Fruit fly (Drosophila melanogaster) whole organism, prepupa: ENCODE data around the gene dop.
A peak's percentile ranks its signal among the peaks of the same experiment; 100 is the strongest.

Experiments used
- Blimp-1 ChIP-seq: fragments of 200-800 bp; sonication (Bioruptor generic); optimal IDR thresholded peaks from 3 replicates; lab custom pipeline; 2017; ENCODE audit warnings: missing biosample characterization, missing genetic modification characterization, mild to moderate bottlenecking, moderate library complexity, missing genetic modification reagents
- CG10631 ChIP-seq: fragments of 200-800 bp; sonication (Bioruptor generic); optimal IDR thresholded peaks from 2 replicates; lab custom pipeline; 2016; ENCODE audit warnings: missing biosample characterization, missing genetic modification characterization
- CG10669 ChIP-seq: fragments of 200-800 bp; sonication (Bioruptor generic); optimal IDR thresholded peaks from 3 replicates; lab custom pipeline; 2018; ENCODE audit warnings: missing biosample characterization, mild to moderate bottlenecking, missing genetic modification characterization, moderate library complexity
- CG11294 ChIP-seq: fragments of 200-800 bp; sonication (Bioruptor generic); IDR thresholded peaks from 2 replicates; pipeline ENCODE4 v1.3.6; 2022; ENCODE audit warnings: missing biosample characterization, missing genetic modification characterization
- CG11762 ChIP-seq: fragments of 200-800 bp; sonication (Bioruptor generic); optimal IDR thresholded peaks from 3 replicates; lab custom pipeline; 2016; ENCODE audit warnings: missing biosample characterization, missing genetic modification characterization; ENCODE audit not compliant: insufficient read depth
- CG11902 ChIP-seq: fragments of 200-800 bp; sonication (Bioruptor generic); optimal IDR thresholded peaks from 3 replicates; lab custom pipeline; 2016; ENCODE audit warnings: missing biosample characterization, missing genetic modification characterization
- CG15336 ChIP-seq: fragments of 200-800 bp; sonication (Bioruptor generic); IDR thresholded peaks from 2 replicates; pipeline ENCODE4 v1.3.6; 2022; ENCODE audit warnings: missing biosample characterization, missing genetic modification characterization
- CG1621 ChIP-seq: fragments of 200-800 bp; sonication (Bioruptor generic); optimal IDR thresholded peaks from 3 replicates; lab custom pipeline; 2018; ENCODE audit warnings: missing biosample characterization, mild to moderate bottlenecking, missing genetic modification characterization
- CG16779 ChIP-seq: fragments of 200-800 bp; sonication (Bioruptor generic); optimal IDR thresholded peaks from 3 replicates; lab custom pipeline; 2017; ENCODE audit warnings: missing biosample characterization, mild to moderate bottlenecking, missing genetic modification characterization
- CG3032 ChIP-seq: fragments of 200-800 bp; optimal IDR thresholded peaks from 2 replicates; lab custom pipeline; 2019; ENCODE audit warnings: missing biosample characterization, mild to moderate bottlenecking, missing genetic modification characterization, moderate library complexity
- CG32006 ChIP-seq: fragments of 200-800 bp; sonication (Bioruptor generic); optimal IDR thresholded peaks from 3 replicates; lab custom pipeline; 2017; ENCODE audit warnings: missing biosample characterization, mild to moderate bottlenecking, missing genetic modification characterization
- CG3919 ChIP-seq: fragments of 200-800 bp; sonication (Bioruptor generic); optimal IDR thresholded peaks from 3 replicates; lab custom pipeline; 2016; ENCODE audit warnings: missing biosample characterization, missing genetic modification characterization
- CG6163 ChIP-seq: fragments of 200-800 bp; sonication (Bioruptor generic); IDR thresholded peaks from 3 replicates; pipeline ENCODE4 v1.3.6; 2022; ENCODE audit warnings: missing biosample characterization, missing genetic modification characterization
- CG6276 ChIP-seq: fragments of 200-800 bp; sonication (Bioruptor generic); optimal IDR thresholded peaks from 2 replicates; lab custom pipeline; 2017; ENCODE audit warnings: missing biosample characterization, mild to moderate bottlenecking, missing genetic modification characterization
- CG6792 ChIP-seq: fragments of 200-800 bp; sonication (Bioruptor generic); optimal IDR thresholded peaks from 3 replicates; lab custom pipeline; 2016; ENCODE audit warnings: missing biosample characterization, missing genetic modification characterization
- CG6808 ChIP-seq: fragments of 200-800 bp; sonication (Bioruptor generic); optimal IDR thresholded peaks from 3 replicates; lab custom pipeline; 2017; ENCODE audit warnings: missing biosample characterization, missing genetic modification characterization, mild to moderate bottlenecking, moderate library complexity, missing genetic modification reagents
- CG6854 ChIP-seq: fragments of 200-800 bp; sonication (Bioruptor generic); optimal IDR thresholded peaks from 2 replicates; lab custom pipeline; 2017; ENCODE audit warnings: missing biosample characterization, mild to moderate bottlenecking, missing genetic modification characterization
- CG7368 ChIP-seq: fragments of 200-800 bp; sonication (Bioruptor generic); optimal IDR thresholded peaks from 3 replicates; lab custom pipeline; 2016; ENCODE audit warnings: missing biosample characterization, missing genetic modification characterization
- CG8119 ChIP-seq: fragments of 200-800 bp; sonication (Bioruptor generic); IDR thresholded peaks from 3 replicates; pipeline ENCODE4 v1.3.6; 2022; ENCODE audit warnings: missing biosample characterization, missing genetic modification characterization
- CG9139 ChIP-seq: fragments of 200-800 bp; sonication (Bioruptor generic); optimal IDR thresholded peaks from 3 replicates; lab custom pipeline; 2017; ENCODE audit warnings: missing biosample characterization, mild to moderate bottlenecking, missing genetic modification characterization
- Eip75B ChIP-seq: fragments of 200-800 bp; sonication (Bioruptor generic); optimal IDR thresholded peaks from 3 replicates; lab custom pipeline; 2016; ENCODE audit warnings: missing biosample characterization, missing genetic modification characterization
- Eip78C ChIP-seq: fragments of 200-800 bp; sonication (Bioruptor generic); peaks from one replicate; lab custom pipeline; 2016; ENCODE audit warnings: missing biosample characterization, missing genetic modification characterization
- Eip93F ChIP-seq: fragments of 200-800 bp; sonication (Bioruptor generic); optimal IDR thresholded peaks from 2 replicates; lab custom pipeline; 2016; ENCODE audit warnings: missing biosample characterization, mild to moderate bottlenecking, missing genetic modification characterization
- Ets96B ChIP-seq: fragments of 200-800 bp; optimal IDR thresholded peaks from 2 replicates; lab custom pipeline; 2019; ENCODE audit warnings: missing biosample characterization, mild to moderate bottlenecking, missing genetic modification characterization, moderate library complexity
- Gug ChIP-seq: fragments of 200-800 bp; sonication (Bioruptor generic); IDR thresholded peaks from 2 replicates; pipeline ENCODE4 v1.3.6; 2022; ENCODE audit warnings: missing biosample characterization, missing genetic modification characterization
- Hr38 ChIP-seq: sonication (Bioruptor generic); optimal IDR thresholded peaks from 2 replicates; lab custom pipeline; 2016; ENCODE audit warnings: missing biosample characterization, missing genetic modification characterization
- Hr39 ChIP-seq: fragments of 200-800 bp; sonication (Bioruptor generic); optimal IDR thresholded peaks from 2 replicates; lab custom pipeline; 2016; ENCODE audit warnings: missing biosample characterization, missing genetic modification characterization
- Met ChIP-seq: fragments of 200-800 bp; sonication (Bioruptor generic); optimal IDR thresholded peaks from 3 replicates; lab custom pipeline; 2016; ENCODE audit warnings: missing biosample characterization, missing genetic modification characterization
- OdsH ChIP-seq: fragments of 200-800 bp; sonication (Bioruptor generic); optimal IDR thresholded peaks from 3 replicates; lab custom pipeline; 2016; ENCODE audit warnings: missing biosample characterization, missing genetic modification characterization
- Smox ChIP-seq: fragments of 200-800 bp; sonication (Bioruptor generic); optimal IDR thresholded peaks from 3 replicates; lab custom pipeline; 2016; ENCODE audit warnings: missing biosample characterization, missing genetic modification characterization
- Sox102F ChIP-seq: fragments of 200-800 bp; sonication (Bioruptor generic); optimal IDR thresholded peaks from 2 replicates; lab custom pipeline; 2016; ENCODE audit warnings: missing biosample characterization, mild to moderate bottlenecking, missing genetic modification characterization
- Sox14 ChIP-seq: fragments of 200-800 bp; sonication (Bioruptor generic); optimal IDR thresholded peaks from 3 replicates; lab custom pipeline; 2016; ENCODE audit warnings: missing biosample characterization, missing genetic modification characterization
- Sox15 ChIP-seq: fragments of 200-800 bp; sonication (Bioruptor generic); optimal IDR thresholded peaks from 3 replicates; lab custom pipeline; 2016; ENCODE audit warnings: missing biosample characterization, missing genetic modification characterization
- achi ChIP-seq: fragments of 200-800 bp; sonication (Bioruptor generic); optimal IDR thresholded peaks from 3 replicates; lab custom pipeline; 2016; ENCODE audit warnings: missing biosample characterization, missing genetic modification characterization
- acj6 ChIP-seq: fragments of 200-800 bp; sonication (Bioruptor generic); optimal IDR thresholded peaks from 3 replicates; lab custom pipeline; 2016; ENCODE audit warnings: missing biosample characterization, missing genetic modification characterization
- cyc ChIP-seq: fragments of 200-800 bp; sonication (Bioruptor generic); optimal IDR thresholded peaks from 3 replicates; lab custom pipeline; 2016; ENCODE audit warnings: missing biosample characterization, missing genetic modification characterization
- dac ChIP-seq: fragments of 200-800 bp; sonication (Bioruptor generic); optimal IDR thresholded peaks from 2 replicates; lab custom pipeline; 2017; ENCODE audit warnings: missing biosample characterization, mild to moderate bottlenecking, missing genetic modification characterization
- dsx ChIP-seq: fragments of 200-800 bp; optimal IDR thresholded peaks from 3 replicates; lab custom pipeline; 2019; ENCODE audit warnings: missing biosample characterization, mild to moderate bottlenecking, missing genetic modification characterization, moderate library complexity; ENCODE audit not compliant: poor library complexity, severe bottlenecking
- eg ChIP-seq: fragments of 200-800 bp; sonication (Bioruptor generic); IDR thresholded peaks from 3 replicates; pipeline ENCODE4 v1.3.6; 2022; ENCODE audit warnings: missing biosample characterization, missing genetic modification characterization
- esn ChIP-seq: fragments of 200-800 bp; sonication (Bioruptor generic); optimal IDR thresholded peaks from 2 replicates; lab custom pipeline; 2016; ENCODE audit warnings: missing biosample characterization, mild to moderate bottlenecking, missing genetic modification characterization, moderate library complexity
- fd59A ChIP-seq: fragments of 200-800 bp; sonication (Bioruptor generic); optimal IDR thresholded peaks from 2 replicates; lab custom pipeline; 2017; ENCODE audit warnings: missing biosample characterization, mild to moderate bottlenecking, missing genetic modification characterization, missing genetic modification reagents
- fd85E ChIP-seq: fragments of 200-800 bp; sonication (Bioruptor generic); optimal IDR thresholded peaks from 3 replicates; lab custom pipeline; 2016; ENCODE audit warnings: missing biosample characterization, missing genetic modification characterization
- fkh ChIP-seq: fragments of 200-800 bp; sonication (Bioruptor generic); optimal IDR thresholded peaks from 3 replicates; lab custom pipeline; 2017; ENCODE audit warnings: missing biosample characterization, mild to moderate bottlenecking, missing genetic modification characterization, moderate library complexity
- lz ChIP-seq: fragments of 200-800 bp; sonication (Bioruptor generic); optimal IDR thresholded peaks from 3 replicates; lab custom pipeline; 2016; ENCODE audit warnings: missing biosample characterization, missing genetic modification characterization
- net ChIP-seq: fragments of 200-800 bp; sonication (Bioruptor generic); optimal IDR thresholded peaks from 3 replicates; lab custom pipeline; 2016; ENCODE audit warnings: missing biosample characterization, missing genetic modification characterization
- salr ChIP-seq, 2 experiments: fragments of 200-800 bp; sonication (Bioruptor generic); optimal IDR thresholded peaks; 3 replicates each; lab custom pipeline; 2016 to 2018; ENCODE audit warnings: missing biosample characterization in 2 of 2, missing genetic modification characterization in 2 of 2, mild to moderate bottlenecking in 1 of 2
- spab ChIP-seq: fragments of 200-800 bp; sonication (Bioruptor generic); optimal IDR thresholded peaks from 2 replicates; lab custom pipeline; 2017; ENCODE audit warnings: missing biosample characterization, mild to moderate bottlenecking, missing genetic modification characterization, missing genetic modification reagents
- ss ChIP-seq, 2 experiments: fragments of 200-800 bp; sonication (Bioruptor generic); optimal IDR thresholded peaks; 2 replicates in 1 of 2; 3 replicates in 1 of 2; lab custom pipeline; 2017 to 2018; ENCODE audit warnings: mild to moderate bottlenecking in 2 of 2, missing biosample characterization in 2 of 2, missing genetic modification characterization in 2 of 2, moderate library complexity in 1 of 2
- svp ChIP-seq: fragments of 200-800 bp; sonication (Bioruptor generic); peaks from one replicate; lab custom pipeline; 2016; ENCODE audit warnings: missing biosample characterization, missing genetic modification characterization
- topi ChIP-seq: fragments of 200-800 bp; sonication (Bioruptor generic); optimal IDR thresholded peaks from 3 replicates; lab custom pipeline; 2016; ENCODE audit warnings: missing biosample characterization, missing genetic modification characterization
- vri ChIP-seq: fragments of 200-800 bp; sonication (Bioruptor generic); optimal IDR thresholded peaks from 3 replicates; lab custom pipeline; 2016; ENCODE audit warnings: missing biosample characterization, mild to moderate bottlenecking, missing genetic modification characterization

The dop gene

dm6 chr3L:15532368-15533030, 33.3 kb upstream of the dop start:
- TF ChIP-seq CG15336 (GFP tag; lab: Robert Waterston, UW) (no peak), topi (GFP tag; lab: Kevin White, UChicago) (peak; percentile 63), Eip75B (GFP tag; lab: Kevin White, UChicago) (peak; percentile 38), CG11902 (GFP tag; lab: Kevin White, UChicago) (no peak), Met (peak; percentile 63), Smox (GFP tag; lab: Kevin White, UChicago) (peak; percentile 42), OdsH (peak; percentile 1), CG6163 (peak; percentile 68), lz (GFP tag; lab: Kevin White, UChicago) (peak; percentile 25), Ets96B (peak; percentile 10), CG11294 (GFP tag; lab: Robert Waterston, UW) (peak; percentile 52; the same call in 1 of the 2 replicates), CG6276 (GFP tag; lab: Kevin White, UChicago) (peak; percentile 77), Sox14 (GFP tag; lab: Kevin White, UChicago) (peak; percentile 21), fd85E (GFP tag; lab: Kevin White, UChicago) (no peak), CG16779 (tag; lab: Kevin White, UChicago) (no peak), Sox102F (GFP tag; lab: Kevin White, UChicago) (no peak), vri (GFP tag; lab: Kevin White, UChicago) (peak; percentile 55), CG6854 (GFP tag; lab: Kevin White, UChicago) (peak; percentile 56), Sox15 (GFP tag; lab: Kevin White, UChicago) (no peak), CG7368 (no peak), spab (GFP tag; lab: Kevin White, UChicago) (peak; percentile 52), dac (GFP tag; lab: Kevin White, UChicago) (no peak), eg (peak; percentile 72; the same call in 2 of the 3 replicates), Hr38 (GFP tag; lab: Kevin White, UChicago) (no peak), CG11762 (GFP tag; lab: Kevin White, UChicago) (peak; percentile 44), Gug (peak; percentile 58), CG1621 (tag; lab: Kevin White, UChicago) (peak; percentile 53), dsx (GFP tag; lab: Kevin White, UChicago) (peak; percentile 30), ss (GFP tag; optimal IDR thresholded peaks at IDR 0.05; lab: Kevin White, UChicago) (no peak), Eip93F (GFP tag; lab: Kevin White, UChicago) (peak; percentile 34), CG3032 (tag; lab: Kevin White, UChicago) (peak; percentile 43), fd59A (GFP tag; lab: Kevin White, UChicago) (no peak), CG3919 (GFP tag; lab: Kevin White, UChicago) (peak; percentile 66), Hr39 (peak; percentile 61), achi (GFP tag; lab: Kevin White, UChicago) (peak; percentile 11), cyc (GFP tag; lab: Kevin White, UChicago) (peak; percentile 65), Blimp-1 (GFP tag; lab: Kevin White, UChicago) (peak; percentile 2), salr (GFP tag; optimal IDR thresholded peaks at IDR 0.05; lab: Kevin White, UChicago) (peak in 1 of 2 experiments; percentile 57), Eip78C (GFP tag; lab: Kevin White, UChicago) (peak; percentile 81), fkh (GFP tag; lab: Kevin White, UChicago) (no peak), CG10631 (GFP tag; lab: Kevin White, UChicago) (peak; percentile 49), CG6808 (GFP tag; lab: Kevin White, UChicago) (no peak), svp (GFP tag; lab: Kevin White, UChicago) (peak; percentile 95), esn (GFP tag; lab: Kevin White, UChicago) (peak; percentile 47), CG6792 (no peak), CG32006 (GFP tag; lab: Kevin White, UChicago) (peak; percentile 68), CG8119 (GFP tag; lab: Robert Waterston, UW) (peak; percentile 48; the same call in 2 of the 3 replicates), CG9139 (no peak), net (GFP tag; lab: Kevin White, UChicago) (no peak), acj6 (GFP tag; lab: Kevin White, UChicago) (peak; percentile 1), CG10669 (GFP tag; lab: Kevin White, UChicago) (peak; percentile 35)
